Worm (Caenorhabditis elegans) whole organism, mixed stage, embryonic: ENCODE data around the gene Y7A9A.1.

Experiments used
- M03D4.4 ChIP-seq: sonication (generic microtip); optimal IDR thresholded peaks from 2 replicates; lab custom pipeline; 2017; ENCODE audit warnings: mild to moderate bottlenecking, missing genetic modification characterization, missing compliant biosample characterization
- bed-3 ChIP-seq: fragments of 200-800 bp; sonication (Bioruptor generic); optimal IDR thresholded peaks from 3 replicates; lab custom pipeline; 2018; ENCODE audit warnings: mild to moderate bottlenecking, missing genetic modification characterization, moderate library complexity, missing compliant biosample characterization
- blmp-1 ChIP-seq: fragments of 150-350 bp; optimal IDR thresholded peaks from 2 replicates; lab custom pipeline; 2014; ENCODE audit warnings: missing biosample characterization, missing genetic modification characterization
- ceh-39 ChIP-seq: fragments of 150-350 bp; optimal IDR thresholded peaks from 2 replicates; lab custom pipeline; 2014; ENCODE audit warnings: missing biosample characterization, missing genetic modification characterization
- ceh-43 ChIP-seq: fragments of 200-800 bp; sonication (Bioruptor generic); optimal IDR thresholded peaks from 2 replicates; lab custom pipeline; 2018; ENCODE audit warnings: mild to moderate bottlenecking, missing genetic modification characterization, moderate library complexity, missing compliant biosample characterization
- ceh-83 ChIP-seq: fragments of 200-800 bp; sonication (Bioruptor generic); optimal IDR thresholded peaks from 2 replicates; lab custom pipeline; 2018; ENCODE audit warnings: mild to moderate bottlenecking, missing genetic modification characterization, missing compliant biosample characterization
- ces-1 ChIP-seq: fragments of 150-350 bp; optimal IDR thresholded peaks from 2 replicates; lab custom pipeline; 2014; ENCODE audit warnings: missing biosample characterization, missing genetic modification reagents, missing genetic modification characterization
- cnd-1 ChIP-seq: fragments of 200-800 bp; sonication (Bioruptor generic); optimal IDR thresholded peaks from 2 replicates; lab custom pipeline; 2018; ENCODE audit warnings: mild to moderate bottlenecking, missing genetic modification characterization, missing compliant biosample characterization
- drap-1 ChIP-seq: fragments of 200-800 bp; sonication (Bioruptor generic); optimal IDR thresholded peaks from 3 replicates; lab custom pipeline; 2018; ENCODE audit warnings: mild to moderate bottlenecking, missing genetic modification characterization, missing compliant biosample characterization
- elt-1 ChIP-seq: sonication (generic microtip); optimal IDR thresholded peaks from 2 replicates; lab custom pipeline; 2017; ENCODE audit warnings: missing genetic modification characterization, mild to moderate bottlenecking, missing compliant biosample characterization, antibody characterized with exemption, moderate library complexity, borderline replicate concordance; ENCODE audit not compliant: insufficient read depth
- elt-3 ChIP-seq: fragments of 150-350 bp; optimal IDR thresholded peaks from 2 replicates; lab custom pipeline; 2014; ENCODE audit warnings: missing biosample characterization, missing genetic modification characterization
- flh-1 ChIP-seq: fragments of 200-800 bp; sonication (Bioruptor generic); optimal IDR thresholded peaks from 2 replicates; lab custom pipeline; 2018; ENCODE audit warnings: mild to moderate bottlenecking, missing genetic modification characterization, moderate library complexity, missing compliant biosample characterization
- ham-2 ChIP-seq: fragments of 200-800 bp; sonication (Bioruptor generic); optimal IDR thresholded peaks from 2 replicates; lab custom pipeline; 2018; ENCODE audit warnings: mild to moderate bottlenecking, missing genetic modification characterization, missing compliant biosample characterization
- lin-13 ChIP-seq: fragments of 150-350 bp; optimal IDR thresholded peaks from 2 replicates; lab custom pipeline; 2014; ENCODE audit warnings: missing biosample characterization, missing genetic modification characterization
- lin-32 ChIP-seq: fragments of 200-800 bp; sonication (Bioruptor generic); optimal IDR thresholded peaks from 2 replicates; lab custom pipeline; 2018; ENCODE audit warnings: mild to moderate bottlenecking, missing genetic modification characterization, missing compliant biosample characterization
- lsy-2 ChIP-seq: fragments of 150-350 bp; optimal IDR thresholded peaks from 2 replicates; lab custom pipeline; 2014; ENCODE audit warnings: missing biosample characterization, missing genetic modification characterization
- mep-1 ChIP-seq: fragments of 150-350 bp; optimal IDR thresholded peaks from 2 replicates; lab custom pipeline; 2017; ENCODE audit warnings: missing biosample characterization, missing genetic modification reagents, missing genetic modification characterization, inconsistent platforms
- mls-2 ChIP-seq: sonication (generic microtip); optimal IDR thresholded peaks from 2 replicates; lab custom pipeline; 2016; ENCODE audit warnings: mild to moderate bottlenecking, missing genetic modification characterization, moderate library complexity, missing compliant biosample characterization
- nhr-12 ChIP-seq: fragments of 150-350 bp; optimal IDR thresholded peaks from 2 replicates; lab custom pipeline; 2014; ENCODE audit warnings: missing biosample characterization, missing genetic modification characterization
- nhr-2 ChIP-seq: fragments of 150-350 bp; optimal IDR thresholded peaks from 2 replicates; lab custom pipeline; 2014; ENCODE audit warnings: missing biosample characterization, missing genetic modification characterization
- nhr-237 ChIP-seq: fragments of 150-350 bp; optimal IDR thresholded peaks from 2 replicates; lab custom pipeline; 2014; ENCODE audit warnings: missing biosample characterization, missing genetic modification characterization
- nhr-76 ChIP-seq: sonication (generic microtip); optimal IDR thresholded peaks from 2 replicates; lab custom pipeline; 2017; ENCODE audit warnings: missing biosample characterization, missing genetic modification characterization
- sem-2 ChIP-seq: fragments of 200-800 bp; sonication (Bioruptor generic); optimal IDR thresholded peaks from 2 replicates; lab custom pipeline; 2018; ENCODE audit warnings: mild to moderate bottlenecking, missing genetic modification characterization, missing compliant biosample characterization
- snpc-4 ChIP-seq: fragments of 150-350 bp; optimal IDR thresholded peaks from 2 replicates; lab custom pipeline; 2014; ENCODE audit warnings: missing biosample characterization, missing genetic modification characterization
- sptf-1 ChIP-seq: sonication (generic microtip); optimal IDR thresholded peaks from 2 replicates; lab custom pipeline; 2017; ENCODE audit warnings: mild to moderate bottlenecking, missing genetic modification characterization, moderate library complexity, missing compliant biosample characterization
- tbx-8 ChIP-seq: fragments of 200-800 bp; sonication (Bioruptor generic); optimal IDR thresholded peaks from 2 replicates; lab custom pipeline; 2018; ENCODE audit warnings: mild to moderate bottlenecking, missing genetic modification characterization, moderate library complexity, missing compliant biosample characterization
- unc-62 ChIP-seq: fragments of 150-350 bp; optimal IDR thresholded peaks from 2 replicates; lab custom pipeline; 2014; ENCODE audit warnings: missing biosample characterization, missing genetic modification reagents, missing genetic modification characterization
- zip-8 ChIP-seq: fragments of 150-350 bp; optimal IDR thresholded peaks from 2 replicates; lab custom pipeline; 2014; ENCODE audit warnings: missing biosample characterization, missing genetic modification characterization
- ztf-11 ChIP-seq: fragments of 150-350 bp; optimal IDR thresholded peaks from 2 replicates; lab custom pipeline; 2014; ENCODE audit warnings: missing biosample characterization, missing genetic modification characterization

The Y7A9A.1 gene

DNA sequence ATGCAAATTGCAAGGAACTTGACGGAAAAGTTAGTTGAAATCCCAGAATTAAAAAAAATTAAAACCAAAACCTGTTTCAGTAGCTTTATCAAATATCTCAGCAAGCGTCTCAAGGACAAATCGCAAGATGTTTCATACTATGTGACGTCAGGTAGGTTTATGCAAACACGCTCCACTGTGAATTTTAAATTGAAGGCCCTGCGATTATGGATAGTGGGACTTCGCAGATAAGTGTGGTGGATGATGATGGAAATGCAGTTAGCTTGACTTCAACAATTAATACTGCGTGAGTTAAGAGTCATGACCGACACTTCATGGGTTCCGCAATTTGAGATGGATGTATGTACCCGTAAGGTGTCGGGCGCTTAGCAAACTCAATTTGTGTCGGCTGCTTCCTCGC lies 3.0 kb downstream of the Y7A9A.1 start:
- TF ChIP-seq ces-1 (GFP tag; lab: Kevin White, UChicago) (no peak), elt-3 (tag; lab: Kevin White, UChicago) (no peak), blmp-1 (no peak), drap-1 (no peak), flh-1 (GFP tag; lab: Kevin White, UChicago) (no peak), ztf-11 (tag; lab: Kevin White, UChicago) (no peak), sem-2 (GFP tag; lab: Kevin White, UChicago) (no peak), unc-62 (GFP tag; lab: Kevin White, UChicago) (no peak), nhr-76 (tag; lab: Kevin White, UChicago) (no peak), mep-1 (tag; lab: Kevin White, UChicago) (no peak), ceh-83 (no peak), ceh-39 (tag; lab: Kevin White, UChicago) (no peak), cnd-1 (tag; lab: Kevin White, UChicago) (no peak)
- TF ChIP-seq, all 35 proteins: peak for 0

DNA sequence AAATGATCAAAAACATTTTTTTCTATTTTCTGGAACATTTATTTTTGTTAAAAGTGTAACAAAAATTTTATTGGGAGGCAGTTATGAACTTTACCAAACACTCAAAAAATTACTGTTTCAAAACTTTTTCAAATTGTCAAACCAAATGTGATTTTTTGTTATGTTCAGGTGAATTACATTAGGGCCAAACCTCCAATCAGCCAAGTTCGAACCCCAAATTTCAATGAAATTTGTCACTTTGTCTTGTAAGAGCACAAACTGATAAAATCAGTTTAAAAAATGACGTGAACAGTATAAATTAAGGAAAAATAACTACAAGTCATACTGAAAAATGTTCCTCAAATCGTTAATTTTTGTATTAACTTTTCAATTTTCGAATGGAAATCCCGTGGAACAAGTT lies 5.3 kb downstream of the Y7A9A.1 start, which contains the start of gene H25K10.1:
Gene H25K10.1, plus strand, starts transcription at position 301 of the 400 bp plus-strand sequence.
- TF ChIP-seq lsy-2 (tag; lab: Kevin White, UChicago) = no peak
- TF ChIP-seq ceh-43 = no peak
- TF ChIP-seq mep-1 (tag; lab: Kevin White, UChicago) = no peak
- no peak for TF ChIP-seq lin-32 (GFP tag; lab: Kevin White, UChicago)
- no peak for TF ChIP-seq blmp-1
- TF ChIP-seq sem-2 (GFP tag; lab: Kevin White, UChicago) = no peak
- no peak for TF ChIP-seq zip-8
- TF ChIP-seq ceh-39 (tag; lab: Kevin White, UChicago) = no peak
- no peak for TF ChIP-seq ceh-83
- no peak for TF ChIP-seq drap-1
- no peak for TF ChIP-seq nhr-2 (tag; lab: Kevin White, UChicago)
- TF ChIP-seq elt-1 (tag; lab: Kevin White, UChicago) = no peak
- TF ChIP-seq snpc-4 (tag; lab: Kevin White, UChicago) = no peak
- no peak for TF ChIP-seq lin-13 (tag; lab: Kevin White, UChicago)
- TF ChIP-seq nhr-76 (tag; lab: Kevin White, UChicago) = no peak
- no peak for TF ChIP-seq flh-1 (GFP tag; lab: Kevin White, UChicago)
- TF ChIP-seq ces-1 (GFP tag; lab: Kevin White, UChicago) = no peak

DNA sequence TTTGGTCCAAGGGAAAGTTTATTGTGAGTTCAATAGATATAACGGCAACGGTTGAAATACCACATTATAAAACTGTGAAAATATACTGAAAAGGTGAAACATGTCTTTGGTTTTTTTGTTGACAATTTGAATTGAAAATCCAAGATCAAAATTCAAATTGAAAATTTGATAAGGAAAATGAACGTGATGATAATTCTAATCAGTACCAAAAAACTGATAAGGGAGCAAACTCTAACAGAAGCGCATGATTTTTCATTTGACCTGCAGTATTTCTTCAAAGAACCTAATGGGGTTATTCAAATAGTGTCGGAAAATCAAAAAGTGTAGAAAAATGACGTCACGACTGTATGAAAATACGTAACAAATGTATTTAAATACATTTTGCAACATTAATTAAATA lies 6.6 kb downstream of the Y7A9A.1 start:
- TF ChIP-seq drap-1 (no peak), M03D4.4 (no peak), tbx-8 (no peak), zip-8 (peak; percentile 9)

DNA sequence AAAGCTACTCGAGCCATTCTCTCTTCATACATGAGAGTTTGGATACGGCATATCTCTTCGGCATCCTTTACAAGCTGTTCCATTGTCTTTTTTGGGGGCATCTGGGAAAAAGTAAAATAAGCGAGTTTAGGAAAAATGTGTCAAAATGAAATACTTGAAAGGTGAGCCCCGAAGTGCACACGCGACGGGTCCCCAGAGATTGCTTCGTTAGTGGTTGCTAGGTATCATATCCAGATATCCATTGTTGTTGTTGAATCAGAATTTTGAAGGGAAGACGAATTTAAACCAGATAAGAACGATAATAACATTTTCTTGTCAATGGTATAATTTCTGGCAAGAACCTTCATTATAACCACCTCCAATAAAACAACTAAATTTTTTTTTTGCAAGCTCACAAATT lies 14.1 kb downstream of the Y7A9A.1 start, which contains the start of gene H25K10.2:
Gene H25K10.2, minus strand, starts transcription at position 101 of the 400 bp plus-strand sequence.
- TF ChIP-seq sptf-1 (tag; lab: Kevin White, UChicago) = no peak
- TF ChIP-seq zip-8 = no peak
- TF ChIP-seq ham-2 = no peak
- TF ChIP-seq unc-62 (GFP tag; lab: Kevin White, UChicago) = no peak
- TF ChIP-seq mls-2 (tag; lab: Kevin White, UChicago) = no peak
- no peak for TF ChIP-seq elt-1 (tag; lab: Kevin White, UChicago)
- no peak for TF ChIP-seq M03D4.4
- TF ChIP-seq elt-3 (tag; lab: Kevin White, UChicago) = no peak
- no peak for TF ChIP-seq nhr-2 (tag; lab: Kevin White, UChicago)
- TF ChIP-seq tbx-8 = no peak
- TF ChIP-seq ceh-43 = no peak
- no peak for TF ChIP-seq nhr-237 (tag; lab: Kevin White, UChicago)
- TF ChIP-seq mep-1 (tag; lab: Kevin White, UChicago) = no peak
- no peak for TF ChIP-seq flh-1 (GFP tag; lab: Kevin White, UChicago)

ce11 chrIV:16216165-16216564 lies 19.3 kb downstream of the Y7A9A.1 start:
- TF ChIP-seq zip-8 = no peak

ce11 chrIV:16220688-16221087 lies 23.9 kb downstream of the Y7A9A.1 start:
- TF ChIP-seq ceh-43 = no peak
- TF ChIP-seq snpc-4 (tag; lab: Kevin White, UChicago) = no peak
- TF ChIP-seq blmp-1 = no peak
- TF ChIP-seq ztf-11 (tag; lab: Kevin White, UChicago) = no peak
- no peak for TF ChIP-seq lin-13 (tag; lab: Kevin White, UChicago)
- TF ChIP-seq ham-2 = no peak
- TF ChIP-seq nhr-12 (tag; lab: Kevin White, UChicago) = no peak
- no peak for TF ChIP-seq bed-3 (GFP tag; lab: Kevin White, UChicago)
- TF ChIP-seq M03D4.4 = no peak
- TF ChIP-seq, all 35 proteins: peak for 0
